Fruit fly (Drosophila melanogaster) whole organism, embryonic: ENCODE data around the gene CG18581.

ENCODE experiments used
- Bgb ChIP-seq: fragments of 200-800 bp; sonication (Bioruptor generic); IDR thresholded peaks from 2 replicates; pipeline ENCODE4 v1.3.6; 2022; ENCODE audit warnings: missing biosample characterization, missing genetic modification characterization; ENCODE audit not compliant: partially characterized antibody
- CG10209 ChIP-seq: fragments of 200-800 bp; sonication (Bioruptor generic); optimal IDR thresholded peaks from 3 replicates; lab custom pipeline; 2017; ENCODE audit warnings: missing biosample characterization, mild to moderate bottlenecking, missing genetic modification characterization, missing genetic modification reagents
- CG1024 ChIP-seq: fragments of 200-800 bp; sonication (Bioruptor generic); IDR thresholded peaks from 2 replicates; pipeline ENCODE4 v1.3.6; 2022; ENCODE audit warnings: missing biosample characterization, missing genetic modification characterization
- CG10565 ChIP-seq: fragments of 200-800 bp; sonication (Bioruptor generic); optimal IDR thresholded peaks from 3 replicates; lab custom pipeline; 2016; ENCODE audit warnings: missing biosample characterization, mild to moderate bottlenecking, missing genetic modification characterization
- CG12744 ChIP-seq: fragments of 200-800 bp; sonication (Bioruptor generic); optimal IDR thresholded peaks from 2 replicates; lab custom pipeline; 2016; ENCODE audit warnings: missing biosample characterization, missing genetic modification characterization
- CG1603 ChIP-seq: fragments of 200-800 bp; sonication (Bioruptor generic); optimal IDR thresholded peaks from 2 replicates; lab custom pipeline; 2019; ENCODE audit warnings: missing biosample characterization, mild to moderate bottlenecking, missing genetic modification characterization, moderate library complexity
- CG16813 ChIP-seq: fragments of 200-800 bp; sonication (Bioruptor generic); IDR thresholded peaks from 3 replicates; pipeline ENCODE4 v1.3.6; 2022; ENCODE audit warnings: missing biosample characterization, missing genetic modification characterization; ENCODE audit not compliant: partially characterized antibody
- CG17361 ChIP-seq: fragments of 200-800 bp; sonication (Bioruptor generic); IDR thresholded peaks from 3 replicates; pipeline ENCODE4 v1.3.6; 2022; ENCODE audit warnings: missing biosample characterization, missing genetic modification characterization
- CG17829 ChIP-seq: fragments of 200-800 bp; optimal IDR thresholded peaks from 2 replicates; lab custom pipeline; 2019; ENCODE audit warnings: missing biosample characterization, mild to moderate bottlenecking, missing genetic modification characterization, moderate library complexity
- CG18599 ChIP-seq: fragments of 200-800 bp; sonication (Bioruptor generic); optimal IDR thresholded peaks from 3 replicates; lab custom pipeline; 2017; ENCODE audit warnings: missing biosample characterization, missing genetic modification characterization, mild to moderate bottlenecking, moderate library complexity, missing genetic modification reagents
- CG2199 ChIP-seq: fragments of 200-800 bp; sonication (Bioruptor generic); IDR thresholded peaks from 3 replicates; pipeline ENCODE4 v1.3.6; 2022; ENCODE audit warnings: missing biosample characterization, missing genetic modification characterization
- CG4617 ChIP-seq: fragments of 200-800 bp; sonication (Bioruptor generic); optimal IDR thresholded peaks from 3 replicates; lab custom pipeline; 2016; ENCODE audit warnings: missing biosample characterization, missing genetic modification characterization, borderline replicate concordance
- CG7963 ChIP-seq: fragments of 200-800 bp; sonication (Bioruptor generic); IDR thresholded peaks from 3 replicates; pipeline ENCODE4 v1.3.6; 2022; ENCODE audit warnings: missing biosample characterization, missing genetic modification characterization; ENCODE audit not compliant: partially characterized antibody
- CG8944 ChIP-seq: fragments of 200-800 bp; sonication (Bioruptor generic); optimal IDR thresholded peaks from 3 replicates; lab custom pipeline; 2016; ENCODE audit warnings: missing biosample characterization, missing genetic modification characterization
- CTCF ChIP-seq: fragments of 200-800 bp; sonication (Bioruptor generic); optimal IDR thresholded peaks from 2 replicates; lab custom pipeline; 2017; ENCODE audit warnings: missing biosample characterization, mild to moderate bottlenecking, missing genetic modification characterization, moderate library complexity
- Dp ChIP-seq: fragments of 200-800 bp; sonication (Bioruptor generic); optimal IDR thresholded peaks from 2 replicates; lab custom pipeline; 2018; ENCODE audit warnings: missing biosample characterization, mild to moderate bottlenecking, missing genetic modification characterization, moderate library complexity
- Dref ChIP-seq: fragments of 200-800 bp; sonication (Bioruptor generic); IDR thresholded peaks from 2 replicates; pipeline ENCODE4 v1.3.6; 2022; ENCODE audit warnings: missing biosample characterization, missing genetic modification characterization
- HLH3B ChIP-seq: fragments of 200-800 bp; sonication (Bioruptor generic); IDR thresholded peaks from 2 replicates; pipeline ENCODE4 v1.3.6; 2022; ENCODE audit warnings: missing biosample characterization, missing genetic modification characterization
- HmgZ ChIP-seq: fragments of 200-800 bp; sonication (Bioruptor generic); optimal IDR thresholded peaks from 2 replicates; lab custom pipeline; 2018; ENCODE audit warnings: missing biosample characterization, mild to moderate bottlenecking, missing genetic modification characterization
- Hr3 ChIP-seq: fragments of 200-800 bp; sonication (Bioruptor generic); optimal IDR thresholded peaks from 3 replicates; lab custom pipeline; 2016; ENCODE audit warnings: missing biosample characterization, missing genetic modification characterization
- Hr51 ChIP-seq, 2 experiments: fragments of 200-800 bp; sonication (Bioruptor generic); optimal IDR thresholded peaks; 2 replicates in 1 of 2; 3 replicates in 1 of 2; lab custom pipeline; 2016 to 2018; ENCODE audit warnings: missing biosample characterization in 2 of 2, missing genetic modification characterization in 2 of 2, mild to moderate bottlenecking in 1 of 2, moderate library complexity in 1 of 2
- Hsf ChIP-seq: fragments of 200-800 bp; sonication (Bioruptor generic); optimal IDR thresholded peaks from 3 replicates; lab custom pipeline; 2016; ENCODE audit warnings: missing biosample characterization, missing genetic modification characterization
- Max ChIP-seq: fragments of 200-800 bp; sonication (Bioruptor generic); optimal IDR thresholded peaks from 2 replicates; lab custom pipeline; 2016; ENCODE audit warnings: missing biosample characterization, mild to moderate bottlenecking, missing genetic modification characterization
- Myb ChIP-seq: fragments of 200-800 bp; sonication (Bioruptor generic); optimal IDR thresholded peaks from 2 replicates; lab custom pipeline; 2016; ENCODE audit warnings: missing biosample characterization, missing genetic modification characterization
- Nf-YB ChIP-seq: fragments of 200-800 bp; sonication (Bioruptor generic); optimal IDR thresholded peaks from 3 replicates; lab custom pipeline; 2019; ENCODE audit warnings: missing biosample characterization, mild to moderate bottlenecking, missing genetic modification characterization, moderate library complexity
- NfI ChIP-seq: fragments of 200-800 bp; sonication (Bioruptor generic); optimal IDR thresholded peaks from 3 replicates; lab custom pipeline; 2018; ENCODE audit warnings: missing biosample characterization, mild to moderate bottlenecking, missing genetic modification characterization, moderate library complexity
- Opbp ChIP-seq: fragments of 200-800 bp; sonication (Bioruptor generic); IDR thresholded peaks from 3 replicates; pipeline ENCODE4 v1.3.6; 2022; ENCODE audit warnings: missing biosample characterization, missing genetic modification characterization; ENCODE audit not compliant: partially characterized antibody
- Optix ChIP-seq: fragments of 200-800 bp; sonication (Bioruptor generic); IDR thresholded peaks from 3 replicates; pipeline ENCODE4 v1.3.6; 2022; ENCODE audit warnings: missing biosample characterization, missing genetic modification characterization
- amos ChIP-seq: fragments of 200-800 bp; sonication (Bioruptor generic); IDR thresholded peaks from 2 replicates; pipeline ENCODE4 v1.3.6; 2022; ENCODE audit warnings: missing biosample characterization, missing genetic modification characterization; ENCODE audit not compliant: partially characterized antibody
- ara ChIP-seq: fragments of 200-800 bp; sonication (Bioruptor generic); IDR thresholded peaks from 2 replicates; pipeline ENCODE4 v1.3.6; 2022; ENCODE audit warnings: missing biosample characterization, missing genetic modification characterization
- az2 ChIP-seq: fragments of 200-800 bp; sonication (Bioruptor generic); optimal IDR thresholded peaks from 3 replicates; lab custom pipeline; 2016; ENCODE audit warnings: missing biosample characterization, missing genetic modification characterization
- cg ChIP-seq: fragments of 200-800 bp; sonication (Bioruptor generic); optimal IDR thresholded peaks from 3 replicates; lab custom pipeline; 2019; ENCODE audit warnings: missing biosample characterization, mild to moderate bottlenecking, missing genetic modification characterization, moderate library complexity
- cwo ChIP-seq: fragments of 200-800 bp; sonication (Bioruptor generic); optimal IDR thresholded peaks from 3 replicates; lab custom pipeline; 2017; ENCODE audit warnings: missing biosample characterization, missing genetic modification characterization, mild to moderate bottlenecking, moderate library complexity, missing genetic modification reagents
- dmrt11E ChIP-seq: fragments of 200-800 bp; sonication (Bioruptor generic); optimal IDR thresholded peaks from 3 replicates; lab custom pipeline; 2018; ENCODE audit warnings: missing biosample characterization, mild to moderate bottlenecking, missing genetic modification characterization, moderate library complexity
- grau ChIP-seq: fragments of 200-800 bp; optimal IDR thresholded peaks from 3 replicates; lab custom pipeline; 2019; ENCODE audit warnings: missing biosample characterization, mild to moderate bottlenecking, missing genetic modification characterization, moderate library complexity
- gt ChIP-seq: fragments of 200-800 bp; sonication (Bioruptor generic); IDR thresholded peaks from 2 replicates; pipeline ENCODE4 v1.3.6; 2022; ENCODE audit warnings: missing biosample characterization, missing genetic modification characterization
- knrl ChIP-seq: fragments of 200-800 bp; sonication (Bioruptor generic); IDR thresholded peaks from 3 replicates; pipeline ENCODE4 v1.3.6; 2022; ENCODE audit warnings: missing biosample characterization, missing genetic modification characterization; ENCODE audit not compliant: partially characterized antibody
- lilli ChIP-seq: fragments of 200-800 bp; sonication (Bioruptor generic); optimal IDR thresholded peaks from 3 replicates; lab custom pipeline; 2016; ENCODE audit warnings: missing biosample characterization, missing genetic modification characterization
- mirr ChIP-seq: fragments of 200-800 bp; sonication (Bioruptor generic); optimal IDR thresholded peaks from 3 replicates; lab custom pipeline; 2018; ENCODE audit warnings: missing biosample characterization, mild to moderate bottlenecking, missing genetic modification characterization
- pita ChIP-seq: fragments of 200-800 bp; sonication (Bioruptor generic); optimal IDR thresholded peaks from 2 replicates; lab custom pipeline; 2017; ENCODE audit warnings: missing biosample characterization, mild to moderate bottlenecking, missing genetic modification characterization
- sens ChIP-seq: fragments of 200-800 bp; sonication (Bioruptor generic); peaks from one replicate; lab custom pipeline; 2016; ENCODE audit warnings: missing biosample characterization, missing genetic modification characterization
- slbo ChIP-seq: fragments of 200-800 bp; sonication (Bioruptor generic); IDR thresholded peaks from 2 replicates; pipeline ENCODE4 v1.3.6; 2022; ENCODE audit warnings: missing biosample characterization, missing genetic modification characterization
- stwl ChIP-seq: fragments of 200-800 bp; sonication (Bioruptor generic); optimal IDR thresholded peaks from 3 replicates; lab custom pipeline; 2018; ENCODE audit warnings: missing biosample characterization, mild to moderate bottlenecking, missing genetic modification characterization, moderate library complexity
- ttk ChIP-seq: fragments of 200-800 bp; sonication (Bioruptor generic); IDR thresholded peaks from 2 replicates; pipeline ENCODE4 v2.1.2; 2022; ENCODE audit warnings: missing biosample characterization, missing genetic modification characterization
- zen ChIP-seq: fragments of 200-800 bp; sonication (Bioruptor generic); optimal IDR thresholded peaks from 3 replicates; lab custom pipeline; 2018; ENCODE audit warnings: missing biosample characterization, mild to moderate bottlenecking, missing genetic modification characterization, moderate library complexity

CG18581 gene

DNA sequence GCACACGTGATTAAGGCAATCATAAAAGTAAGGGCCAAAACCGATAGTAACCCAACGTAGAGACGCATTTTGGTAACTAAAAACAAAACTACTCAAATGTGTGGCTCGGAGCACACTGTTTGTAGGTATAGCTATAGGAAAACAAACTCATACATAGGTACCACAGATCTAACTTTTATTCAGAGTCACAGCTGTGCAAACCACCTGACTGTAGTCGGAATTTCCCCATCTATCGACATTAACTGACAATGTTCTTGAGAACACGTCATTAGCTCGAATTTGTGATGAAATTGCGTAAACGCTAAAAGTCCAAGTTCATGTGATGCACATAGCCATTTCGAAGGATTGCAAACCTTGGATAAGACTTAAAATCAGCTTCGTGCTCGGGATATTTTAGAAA lies 614 bp downstream of the CG18581 start, which contains the start of gene CG43678:
Gene CG43678 (minus strand): TSS at position 101 of the 400 bp plus-strand sequence.
- TF ChIP-seq mirr (GFP tag; lab: Kevin White, UChicago) (no peak), CG12744 (GFP tag; lab: Kevin White, UChicago) (no peak), Dref (GFP tag; lab: Robert Waterston, UW) (no peak), CG18599 (GFP tag; lab: Kevin White, UChicago) (peak; percentile 11)

DNA sequence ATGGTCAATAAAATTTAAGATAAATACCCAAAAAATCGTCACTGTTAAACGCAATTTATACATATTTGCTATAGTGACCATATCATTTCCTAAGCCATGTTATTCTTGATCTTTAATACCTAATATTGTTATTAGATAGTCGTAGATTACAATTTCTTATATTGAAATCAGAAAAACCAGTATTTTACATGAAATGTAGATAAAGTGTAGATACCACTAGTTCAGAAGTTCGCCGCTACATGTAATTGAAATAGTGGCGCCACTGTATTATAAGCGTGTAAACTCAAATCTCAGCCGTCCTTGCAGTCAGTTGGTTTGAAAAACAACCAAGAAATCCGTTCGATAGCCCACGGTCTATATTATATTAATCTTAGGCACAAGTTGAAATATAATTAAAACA lies 1.9 kb downstream of the CG18581 start:
- TF ChIP-seq Nf-YB (GFP tag; lab: Kevin White, UChicago) (no peak), CTCF (GFP tag; lab: Kevin White, UChicago) (peak; percentile 94), cwo (no peak), cg (no peak), ara (GFP tag; lab: Robert Waterston, UW) (0 out of 2 replicates have a peak, but pooled peaks have one; percentile 5), CG10209 (no peak), CG1024 (peak; percentile 2; the same call in 1 of the 2 replicates), Dp (GFP tag; lab: Kevin White, UChicago) (peak; percentile 11), lilli (no peak), CG17361 (0 out of 3 replicates have a peak, but pooled peaks have one; percentile 10), pita (peak; percentile 32), Optix (GFP tag; lab: Robert Waterston, UW) (no peak), zen (tag; lab: Kevin White, UChicago) (peak; percentile 43), NfI (GFP tag; lab: Kevin White, UChicago) (peak; percentile 1), Opbp (GFP tag; lab: Robert Waterston, UW) (0 out of 3 replicates have a peak, but pooled peaks have one; percentile 39), dmrt11E (peak; percentile 21), Bgb (GFP tag; lab: Robert Waterston, UW) (peak; percentile 76), Hsf (GFP tag; lab: Kevin White, UChicago) (peak; percentile 28), Myb (GFP tag; lab: Kevin White, UChicago) (peak; percentile 39), gt (no peak), HLH3B (GFP tag; lab: Robert Waterston, UW) (no peak), HmgZ (tag; lab: Kevin White, UChicago) (no peak), amos (peak; percentile 73), CG7963 (GFP tag; lab: Robert Waterston, UW) (peak; percentile 62; the same call in 1 of the 3 replicates), knrl (GFP tag; lab: Robert Waterston, UW) (peak; percentile 50; the same call in 2 of the 3 replicates), CG1603 (tag; lab: Kevin White, UChicago) (peak; percentile 15), grau (peak; percentile 11), CG10565 (GFP tag; lab: Kevin White, UChicago) (no peak), Hr3 (GFP tag; lab: Kevin White, UChicago) (no peak), sens (peak; percentile 84), CG4617 (GFP tag; lab: Kevin White, UChicago) (no peak), CG16813 (peak; percentile 66), stwl (tag; lab: Kevin White, UChicago) (peak; percentile 57), slbo (GFP tag; lab: Robert Waterston, UW) (peak; percentile 23; the same call in 1 of the 2 replicates), CG17829 (peak; percentile 2), Hr51 (GFP tag; optimal IDR thresholded peaks at IDR 0.05; lab: Kevin White, UChicago) (peak in 1 of 2 experiments; percentile 14), CG8944 (no peak), ttk (GFP tag; lab: Robert Waterston, UW) (no peak), Max (GFP tag; lab: Kevin White, UChicago) (no peak), CG2199 (GFP tag; lab: Robert Waterston, UW) (peak; percentile 65; the same call in 2 of the 3 replicates), az2 (GFP tag; lab: Kevin White, UChicago) (peak; percentile 7)
